Fruit fly (Drosophila melanogaster): ENCODE measurements around the gene rux.

Gene rux

DNA sequence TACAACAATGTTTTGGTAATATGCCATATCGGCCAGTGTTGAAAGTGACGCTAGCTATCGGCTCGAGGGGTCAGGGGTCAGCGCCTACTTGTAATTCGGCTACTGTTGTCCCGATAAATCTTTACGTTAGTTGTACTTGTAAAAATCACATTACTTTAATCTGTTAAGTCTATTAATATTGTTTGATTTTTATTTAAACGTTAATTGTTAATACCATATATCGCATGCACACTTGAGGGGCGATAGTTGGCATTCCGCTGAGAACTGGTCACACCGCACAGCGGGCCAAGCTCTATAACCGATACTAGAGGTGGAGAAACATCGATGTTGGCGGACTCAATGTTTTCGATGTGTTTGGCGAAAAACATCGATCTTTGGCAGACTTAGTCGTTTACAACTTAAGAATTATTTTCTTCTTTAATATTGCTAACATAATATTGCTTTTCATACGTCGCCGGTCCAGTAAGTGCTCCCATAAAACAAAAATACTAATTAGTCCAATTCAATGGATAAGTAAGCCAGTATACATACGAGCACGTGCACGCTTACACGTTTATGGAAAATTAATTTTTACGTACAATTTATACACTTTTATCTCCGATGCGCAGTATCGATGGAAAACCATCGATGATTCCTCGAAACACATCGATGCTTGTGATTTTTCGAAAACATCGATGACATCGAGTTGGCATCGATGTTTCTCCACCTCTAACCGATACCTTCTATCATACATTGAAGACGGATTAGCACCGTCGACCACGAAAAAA lies at the start of gene rux, which contains the start of gene MCTS1 (continued):
- TF ChIP-seq vnd (GFP tag; IDR thresholded peaks at IDR 0.05; ENCODE audit: partially characterized antibody): peak; percentile 92
- TF ChIP-seq Trl (optimal IDR thresholded peaks at IDR 0.05): no peak
- TF ChIP-seq Trl (GFP tag; optimal IDR thresholded peaks at IDR 0.05): peak; percentile 39
- no peak for TF ChIP-seq ftz-f1 (GFP tag; optimal IDR thresholded peaks at IDR 0.05)
- TF ChIP-seq CkIIα-i1 (GFP tag; IDR thresholded peaks at IDR 0.05): no peak
- TF ChIP-seq CG8924 (tag; optimal IDR thresholded peaks at IDR 0.05): peak; percentile 49
- TF ChIP-seq Bgb (GFP tag; IDR thresholded peaks at IDR 0.05; ENCODE audit: partially characterized antibody): peak; percentile 89
- TF ChIP-seq CG17328 (GFP tag; IDR thresholded peaks at IDR 0.05): 0 out of 2 replicates have a peak, but pooled peaks have one; percentile 7
- TF ChIP-seq Doc3 (GFP tag; IDR thresholded peaks at IDR 0.05; ENCODE audit: partially characterized antibody): peak; percentile 94
- TF ChIP-seq unc-4 (GFP tag; IDR thresholded peaks at IDR 0.05; ENCODE audit: partially characterized antibody): peak; percentile 82
- TF ChIP-seq Gug (GFP tag; IDR thresholded peaks at IDR 0.05): peak; percentile 56; the same call in 2 of the 4 replicates
- no peak for TF ChIP-seq CG3838 (GFP tag; optimal IDR thresholded peaks at IDR 0.05)
- TF ChIP-seq CG16813 (GFP tag; IDR thresholded peaks at IDR 0.05; ENCODE audit: partially characterized antibody): peak; percentile 97
- no peak for TF ChIP-seq scrt (GFP tag; optimal IDR thresholded peaks at IDR 0.05)
- peak; percentile 35 for TF ChIP-seq NC2β (GFP tag; optimal IDR thresholded peaks at IDR 0.05)
- TF ChIP-seq Gsc (GFP tag; IDR thresholded peaks at IDR 0.05): no peak
- peak; percentile 87 for TF ChIP-seq Med (GFP tag)
- peak; percentile 17 for TF ChIP-seq CG4424 (GFP tag; optimal IDR thresholded peaks at IDR 0.05)
- peak; percentile 11 for TF ChIP-seq grau (tag; optimal IDR thresholded peaks at IDR 0.05)
- peak; percentile 49 for TF ChIP-seq CG18011 (GFP tag; optimal IDR thresholded peaks at IDR 0.05)
- no peak for TF ChIP-seq psq (GFP tag; optimal IDR thresholded peaks at IDR 0.05)
- TF ChIP-seq HmgZ (tag; optimal IDR thresholded peaks at IDR 0.05): peak; percentile 28
- TF ChIP-seq lbe (GFP tag; optimal IDR thresholded peaks at IDR 0.05): peak; percentile 40
- TF ChIP-seq Sin3A (optimal IDR thresholded peaks at IDR 0.05): peak; percentile 97
- TF ChIP-seq Dp (GFP tag; optimal IDR thresholded peaks at IDR 0.05): peak; percentile 20
- peak; percentile 6 for TF ChIP-seq CG7556 (GFP tag; optimal IDR thresholded peaks at IDR 0.05)
- TF ChIP-seq bigmax (GFP tag; optimal IDR thresholded peaks at IDR 0.05): no peak
- peak; percentile 26 for TF ChIP-seq Meics (GFP tag; optimal IDR thresholded peaks at IDR 0.05)
- peak; percentile 89 for TF ChIP-seq inv (GFP tag; IDR thresholded peaks at IDR 0.05; ENCODE audit: partially characterized antibody)
- no peak for TF ChIP-seq salm (tag; optimal IDR thresholded peaks at IDR 0.05)
- no peak for TF ChIP-seq CG13424 (tag; optimal IDR thresholded peaks at IDR 0.05)
- TF ChIP-seq CG2120 (GFP tag; optimal IDR thresholded peaks at IDR 0.05): peak; percentile 56
- TF ChIP-seq H15 (GFP tag; IDR thresholded peaks at IDR 0.05): no peak
- peak; percentile 90 for TF ChIP-seq Opbp (GFP tag; IDR thresholded peaks at IDR 0.05; ENCODE audit: partially characterized antibody)
- peak; percentile 80 for TF ChIP-seq CG9797 (GFP tag; optimal IDR thresholded peaks at IDR 0.05)
- TF ChIP-seq CG17568 (GFP tag; optimal IDR thresholded peaks at IDR 0.05): no peak
- TF ChIP-seq Sry-δ (GFP tag; optimal IDR thresholded peaks at IDR 0.05): peak; percentile 89
- peak; percentile 86 for TF ChIP-seq mld (GFP tag; IDR thresholded peaks at IDR 0.05; ENCODE audit: partially characterized antibody)
- TF ChIP-seq CG9932 (GFP tag; IDR thresholded peaks at IDR 0.05): peak; percentile 63
- peak; percentile 29 to 53 for TF ChIP-seq Pdp1 (GFP tag; optimal IDR thresholded peaks at IDR 0.05)
- peak; percentile 51; the same call in 1 of the 2 replicates for TF ChIP-seq sob (GFP tag; IDR thresholded peaks at IDR 0.05)
- peak; percentile 85 for TF ChIP-seq Ets65A (GFP tag)
- TF ChIP-seq CG16815 (GFP tag; optimal IDR thresholded peaks at IDR 0.05): peak; percentile 37
- TF ChIP-seq CG13775 (GFP tag; optimal IDR thresholded peaks at IDR 0.05): peak; percentile 29
- TF ChIP-seq pho (GFP tag; optimal IDR thresholded peaks at IDR 0.05): peak; percentile 25
- TF ChIP-seq CG14860 (GFP tag; IDR thresholded peaks at IDR 0.05; ENCODE audit: partially characterized antibody): peak; percentile 91
- no peak for TF ChIP-seq prd (optimal IDR thresholded peaks at IDR 0.05)
- peak; percentile 45; the same call in 2 of the 3 replicates for TF ChIP-seq prd (GFP tag; IDR thresholded peaks at IDR 0.05)
- peak; percentile 88 for TF ChIP-seq sens (GFP tag)

Data from whole organism, embryonic.